Fruit fly (Drosophila melanogaster) whole organism, embryonic: ENCODE measurements around the gene dachs.

Experiments
- ATbp ChIP-seq: fragments of 200-800 bp; sonication (Bioruptor generic); optimal IDR thresholded peaks from 2 replicates; lab custom pipeline; 2017; ENCODE audit warnings: missing biosample characterization, mild to moderate bottlenecking, missing genetic modification characterization, missing genetic modification reagents
- Abd-B ChIP-seq: fragments of 200-800 bp; sonication (Bioruptor generic); optimal IDR thresholded peaks from 2 replicates; lab custom pipeline; 2018; ENCODE audit warnings: missing biosample characterization, mild to moderate bottlenecking, missing genetic modification characterization, moderate library complexity
- Antp ChIP-seq: fragments of 200-800 bp; sonication (Bioruptor generic); optimal IDR thresholded peaks from 3 replicates; lab custom pipeline; 2016; ENCODE audit warnings: missing biosample characterization, missing genetic modification characterization
- CG12299 ChIP-seq: fragments of 200-800 bp; sonication (Bioruptor generic); optimal IDR thresholded peaks from 2 replicates; lab custom pipeline; 2018; ENCODE audit warnings: missing biosample characterization, mild to moderate bottlenecking, missing genetic modification characterization
- CG16813 ChIP-seq: fragments of 200-800 bp; sonication (Bioruptor generic); IDR thresholded peaks from 3 replicates; pipeline ENCODE4 v1.3.6; 2022; ENCODE audit warnings: missing biosample characterization, missing genetic modification characterization; ENCODE audit not compliant: partially characterized antibody
- CG16863 ChIP-seq: fragments of 200-800 bp; sonication (Bioruptor generic); optimal IDR thresholded peaks from 3 replicates; lab custom pipeline; 2016; ENCODE audit warnings: missing biosample characterization, missing genetic modification characterization
- CG17328 ChIP-seq: fragments of 200-800 bp; sonication (Bioruptor generic); IDR thresholded peaks from 2 replicates; pipeline ENCODE4 v1.3.6; 2022; ENCODE audit warnings: missing biosample characterization, missing genetic modification characterization
- CG18619 ChIP-seq: fragments of 200-800 bp; sonication (Bioruptor generic); optimal IDR thresholded peaks from 3 replicates; lab custom pipeline; 2017; ENCODE audit warnings: missing biosample characterization, mild to moderate bottlenecking, missing genetic modification characterization
- CG2116 ChIP-seq: fragments of 200-800 bp; sonication (Bioruptor generic); optimal IDR thresholded peaks from 3 replicates; lab custom pipeline; 2018; ENCODE audit warnings: missing biosample characterization, mild to moderate bottlenecking, missing genetic modification characterization
- CG3065 ChIP-seq: fragments of 200-800 bp; sonication (Bioruptor generic); optimal IDR thresholded peaks from 2 replicates; lab custom pipeline; 2016; ENCODE audit warnings: missing biosample characterization, missing genetic modification characterization
- CG3407 ChIP-seq: fragments of 200-800 bp; sonication (Bioruptor generic); optimal IDR thresholded peaks from 2 replicates; lab custom pipeline; 2018; ENCODE audit warnings: missing biosample characterization, mild to moderate bottlenecking, missing genetic modification characterization
- CG4820 ChIP-seq: fragments of 200-800 bp; sonication (Bioruptor generic); optimal IDR thresholded peaks from 3 replicates; lab custom pipeline; 2016; ENCODE audit warnings: missing biosample characterization, missing genetic modification characterization
- CG7271 ChIP-seq: fragments of 200-800 bp; sonication (Bioruptor generic); optimal IDR thresholded peaks from 2 replicates; lab custom pipeline; 2018; ENCODE audit warnings: missing biosample characterization, mild to moderate bottlenecking, missing genetic modification characterization, moderate library complexity
- CG7556 ChIP-seq: fragments of 200-800 bp; sonication (Bioruptor generic); optimal IDR thresholded peaks from 2 replicates; lab custom pipeline; 2017; ENCODE audit warnings: missing biosample characterization, mild to moderate bottlenecking, missing genetic modification characterization
- CG8388 ChIP-seq: fragments of 200-800 bp; sonication (Bioruptor generic); optimal IDR thresholded peaks from 2 replicates; lab custom pipeline; 2019; ENCODE audit warnings: missing biosample characterization, mild to moderate bottlenecking, missing genetic modification characterization, moderate library complexity
- CG8478 ChIP-seq: fragments of >200 bp; optimal IDR thresholded peaks from 2 replicates; lab custom pipeline; 2018
- CG9876 ChIP-seq: fragments of 200-800 bp; sonication (Bioruptor generic); optimal IDR thresholded peaks from 2 replicates; lab custom pipeline; 2016; ENCODE audit warnings: missing biosample characterization, missing genetic modification characterization
- CoRest ChIP-seq: fragments of 200-800 bp; sonication (Bioruptor generic); optimal IDR thresholded peaks from 3 replicates; lab custom pipeline; 2018; ENCODE audit warnings: missing biosample characterization, mild to moderate bottlenecking, missing genetic modification characterization, moderate library complexity
- Dbx ChIP-seq: fragments of 200-800 bp; sonication (Bioruptor generic); IDR thresholded peaks from 3 replicates; pipeline ENCODE4 v1.3.6; 2022; ENCODE audit warnings: missing biosample characterization, missing genetic modification characterization
- Dfd ChIP-seq, 2 experiments: fragments of >200 bp; optimal IDR thresholded peaks; 2 replicates each; lab custom pipeline; 2017; ENCODE audit warnings: missing biosample characterization in 2 of 2, missing genetic modification characterization in 2 of 2
- Doc3 ChIP-seq: fragments of 200-800 bp; sonication (Bioruptor generic); IDR thresholded peaks from 3 replicates; pipeline ENCODE4 v1.3.6; 2022; ENCODE audit warnings: missing biosample characterization, missing genetic modification characterization; ENCODE audit not compliant: partially characterized antibody
- Drgx ChIP-seq: fragments of 200-800 bp; sonication (Bioruptor generic); IDR thresholded peaks from 2 replicates; pipeline ENCODE4 v1.3.6; 2022; ENCODE audit warnings: missing biosample characterization, missing genetic modification characterization
- GATAe ChIP-seq: fragments of 200-800 bp; sonication (Bioruptor generic); conservative IDR thresholded peaks from 2 replicates; pipeline ENCODE4 v1.3.6; 2022; ENCODE audit warnings: missing biosample characterization, missing genetic modification characterization
- Gsc ChIP-seq: fragments of 200-800 bp; sonication (Bioruptor generic); IDR thresholded peaks from 2 replicates; pipeline ENCODE4 v1.3.6; 2022; ENCODE audit warnings: missing biosample characterization, missing genetic modification characterization
- HHEX ChIP-seq: fragments of 200-800 bp; sonication (Bioruptor generic); optimal IDR thresholded peaks from 3 replicates; lab custom pipeline; 2017; ENCODE audit warnings: missing biosample characterization, mild to moderate bottlenecking, missing genetic modification characterization, missing genetic modification reagents
- Lhr ChIP-seq: fragments of 200-800 bp; sonication (Bioruptor generic); optimal IDR thresholded peaks from 3 replicates; lab custom pipeline; 2017; ENCODE audit warnings: mild to moderate bottlenecking, missing biosample characterization, missing genetic modification reagents, missing genetic modification characterization
- Myb ChIP-seq: fragments of 200-800 bp; sonication (Bioruptor generic); optimal IDR thresholded peaks from 2 replicates; lab custom pipeline; 2016; ENCODE audit warnings: missing biosample characterization, missing genetic modification characterization
- TFAM ChIP-seq: fragments of 200-800 bp; sonication (Bioruptor generic); optimal IDR thresholded peaks from 2 replicates; lab custom pipeline; 2017; ENCODE audit warnings: missing biosample characterization, missing genetic modification characterization, inconsistent platforms
- Usf ChIP-seq: fragments of 200-800 bp; sonication (Bioruptor generic); optimal IDR thresholded peaks from 2 replicates; lab custom pipeline; 2017; ENCODE audit warnings: missing genotype, missing biosample characterization, missing genetic modification characterization
- ash1 ChIP-seq: fragments of 200-800 bp; sonication (Bioruptor generic); optimal IDR thresholded peaks from 2 replicates; lab custom pipeline; 2018; ENCODE audit warnings: missing biosample characterization, mild to moderate bottlenecking, missing genetic modification characterization
- br ChIP-seq: fragments of >200 bp; optimal IDR thresholded peaks from 2 replicates; lab custom pipeline; 2017
- btn ChIP-seq: fragments of 200-800 bp; sonication (Bioruptor generic); optimal IDR thresholded peaks from 2 replicates; lab custom pipeline; 2016; ENCODE audit warnings: missing biosample characterization, missing genetic modification characterization
- caup ChIP-seq: fragments of 200-800 bp; sonication (Bioruptor generic); optimal IDR thresholded peaks from 3 replicates; lab custom pipeline; 2017; ENCODE audit warnings: missing biosample characterization, mild to moderate bottlenecking, missing genetic modification characterization, moderate library complexity; ENCODE audit not compliant: severe bottlenecking
- dmrt99B ChIP-seq: fragments of 200-800 bp; sonication (Bioruptor generic); optimal IDR thresholded peaks from 2 replicates; lab custom pipeline; 2018; ENCODE audit warnings: missing biosample characterization, mild to moderate bottlenecking, missing genetic modification characterization, moderate library complexity
- dysf ChIP-seq: fragments of 200-800 bp; sonication (Bioruptor generic); IDR thresholded peaks from 3 replicates; pipeline ENCODE4 v1.3.6; 2022; ENCODE audit warnings: missing biosample characterization, missing genetic modification characterization
- eyg ChIP-seq: fragments of 200-800 bp; sonication (Bioruptor generic); optimal IDR thresholded peaks from 3 replicates; lab custom pipeline; 2016; ENCODE audit warnings: missing biosample characterization, missing genetic modification characterization
- fru ChIP-seq: fragments of >200 bp; optimal IDR thresholded peaks from 2 replicates; lab custom pipeline; 2017
- ftz-f1 ChIP-seq: fragments of 200-800 bp; sonication (Bioruptor generic); optimal IDR thresholded peaks from 2 replicates; lab custom pipeline; 2016; ENCODE audit warnings: missing biosample characterization, missing genetic modification characterization
- gfzf ChIP-seq: fragments of 200-800 bp; sonication (Bioruptor generic); optimal IDR thresholded peaks from 2 replicates; lab custom pipeline; 2016; ENCODE audit warnings: missing biosample characterization, mild to moderate bottlenecking, missing genetic modification characterization, moderate library complexity
- grn ChIP-seq: fragments of 200-800 bp; sonication (Bioruptor generic); optimal IDR thresholded peaks from 3 replicates; lab custom pipeline; 2017; ENCODE audit warnings: missing biosample characterization, missing genetic modification characterization
- ind ChIP-seq: fragments of 200-800 bp; sonication (Bioruptor generic); optimal IDR thresholded peaks from 3 replicates; lab custom pipeline; 2016; ENCODE audit warnings: missing biosample characterization, missing genetic modification characterization
- lmd ChIP-seq: fragments of 200-800 bp; sonication (Bioruptor generic); IDR thresholded peaks from 2 replicates; pipeline ENCODE4 v1.3.6; 2022; ENCODE audit warnings: missing biosample characterization, missing genetic modification characterization
- nau ChIP-seq: fragments of 200-800 bp; sonication (Bioruptor generic); optimal IDR thresholded peaks from 3 replicates; lab custom pipeline; 2017; ENCODE audit warnings: missing biosample characterization, mild to moderate bottlenecking, missing genetic modification characterization, missing genetic modification reagents
- nerfin-2 ChIP-seq: fragments of 200-800 bp; sonication (Bioruptor generic); IDR thresholded peaks from 2 replicates; pipeline ENCODE4 v1.3.6; 2022; ENCODE audit warnings: missing biosample characterization, missing genetic modification characterization; ENCODE audit not compliant: partially characterized antibody
- nom ChIP-seq: fragments of 200-800 bp; sonication (Bioruptor generic); optimal IDR thresholded peaks from 2 replicates; lab custom pipeline; 2017; ENCODE audit warnings: missing biosample characterization, missing genetic modification characterization, mild to moderate bottlenecking, moderate library complexity, missing genetic modification reagents
- ro ChIP-seq: fragments of 200-800 bp; sonication (Bioruptor generic); IDR thresholded peaks from 2 replicates; pipeline ENCODE4 v1.3.6; 2022; ENCODE audit warnings: missing biosample characterization, missing genetic modification characterization
- sd ChIP-seq: fragments of 200-800 bp; sonication (Bioruptor generic); optimal IDR thresholded peaks from 3 replicates; lab custom pipeline; 2018; ENCODE audit warnings: missing biosample characterization, mild to moderate bottlenecking, missing genetic modification characterization, moderate library complexity
- tgo ChIP-seq: fragments of 200-800 bp; sonication (Bioruptor generic); IDR thresholded peaks from 3 replicates; pipeline ENCODE4 v1.3.6; 2022; ENCODE audit warnings: missing biosample characterization, missing genetic modification characterization
- tna ChIP-seq: fragments of 200-800 bp; sonication (Bioruptor generic); IDR thresholded peaks from 2 replicates; pipeline ENCODE4 v1.3.6; 2022; ENCODE audit warnings: missing biosample characterization, missing genetic modification characterization; ENCODE audit not compliant: partially characterized antibody
- yki ChIP-seq: fragments of >200 bp; optimal IDR thresholded peaks from 3 replicates; lab custom pipeline; 2018

Gene dachs

dm6 chr2L:8535394-8536176 is 69.0 kb downstream of the dachs start (continued):
- TF ChIP-seq ro (GFP tag; lab: Robert Waterston, UW) (peak; percentile 63; the same call in 1 of the 2 replicates), Gsc (no peak), Antp (no peak), CG3065 (GFP tag; lab: Kevin White, UChicago) (peak; percentile 71), CG16863 (GFP tag; lab: Kevin White, UChicago) (no peak), HHEX (peak; percentile 94), CG8388 (peak; percentile 89), br (lab: Kevin White, UChicago) (no peak), CG3407 (GFP tag; lab: Kevin White, UChicago) (peak; percentile 88), nerfin-2 (no peak), Abd-B (GFP tag; lab: Kevin White, UChicago) (peak; percentile 89), CG16813 (GFP tag; lab: Robert Waterston, UW) (no peak), CG18619 (GFP tag; lab: Kevin White, UChicago) (peak; percentile 96), Myb (GFP tag; lab: Kevin White, UChicago) (peak; percentile 14), Dbx (GFP tag; lab: Robert Waterston, UW) (peak; percentile 41; the same call in 1 of the 3 replicates), CG4820 (peak; percentile 85), Lhr (GFP tag; lab: Kevin White, UChicago) (peak; percentile 59), nau (GFP tag; lab: Kevin White, UChicago) (peak; percentile 9), ash1 (GFP tag; lab: Kevin White, UChicago) (no peak), Usf (GFP tag; lab: Kevin White, UChicago) (peak; percentile 92), dmrt99B (tag; lab: Kevin White, UChicago) (peak; percentile 96), CG12299 (peak; percentile 85), Doc3 (no peak), TFAM (GFP tag; lab: Kevin White, UChicago) (no peak), eyg (no peak), CG9876 (GFP tag; lab: Kevin White, UChicago) (no peak), GATAe (peak; percentile 57), Drgx (peak; percentile 56), yki (lab: Kevin White, UChicago) (peak; percentile 13), ftz-f1 (no peak), btn (GFP tag; lab: Kevin White, UChicago) (no peak), CG2116 (GFP tag; lab: Kevin White, UChicago) (peak; percentile 61), dysf (GFP tag; lab: Robert Waterston, UW) (peak; percentile 91), sd (tag; lab: Kevin White, UChicago) (no peak), caup (GFP tag; lab: Kevin White, UChicago) (peak; percentile 93), fru (no peak), CG7556 (GFP tag; lab: Kevin White, UChicago) (peak; percentile 97), CG17328 (peak; percentile 48; the same call in 1 of the 2 replicates), gfzf (no peak), CG7271 (no peak), tgo (peak; percentile 84), ATbp (peak; percentile 83), CG8478 (lab: Kevin White, UChicago) (no peak), tna (GFP tag; lab: Robert Waterston, UW) (no peak), ind (peak; percentile 84), CoRest (tag; lab: Kevin White, UChicago) (peak; percentile 96), nom (GFP tag; lab: Kevin White, UChicago) (peak; percentile 67), grn (GFP tag; lab: Kevin White, UChicago) (no peak), Dfd (GFP tag; optimal IDR thresholded peaks at IDR 0.05; lab: Kevin White, UChicago) (no peak), lmd (GFP tag; lab: Robert Waterston, UW) (peak; percentile 85)
